Fruit fly (Drosophila melanogaster) whole organism, embryonic: ENCODE results near the gene CG14642.

Experiments used
- Adf1 ChIP-seq: fragments of 200-800 bp; sonication (Bioruptor generic); IDR thresholded peaks from 2 replicates; pipeline ENCODE4 v1.3.6; 2022; ENCODE audit warnings: missing biosample characterization, missing genetic modification characterization
- Antp ChIP-seq: fragments of 200-800 bp; sonication (Bioruptor generic); optimal IDR thresholded peaks from 3 replicates; lab custom pipeline; 2016; ENCODE audit warnings: missing biosample characterization, missing genetic modification characterization
- B-H1 ChIP-seq: fragments of 200-800 bp; sonication (Bioruptor generic); IDR thresholded peaks from 3 replicates; pipeline ENCODE4 v1.3.6; 2022; ENCODE audit warnings: missing biosample characterization, missing genetic modification characterization
- Blimp-1 ChIP-seq: fragments of 200-800 bp; sonication (Bioruptor generic); optimal IDR thresholded peaks from 3 replicates; lab custom pipeline; 2018; ENCODE audit warnings: missing biosample characterization, missing genetic modification characterization, mild to moderate bottlenecking, moderate library complexity, missing genetic modification reagents
- CG1024 ChIP-seq: fragments of 200-800 bp; sonication (Bioruptor generic); IDR thresholded peaks from 2 replicates; pipeline ENCODE4 v1.3.6; 2022; ENCODE audit warnings: missing biosample characterization, missing genetic modification characterization
- CG12769 ChIP-seq: fragments of 200-800 bp; sonication (Bioruptor generic); optimal IDR thresholded peaks from 2 replicates; lab custom pipeline; 2019; ENCODE audit warnings: missing biosample characterization, mild to moderate bottlenecking, missing genetic modification characterization, moderate library complexity
- CG13287 ChIP-seq: fragments of 200-800 bp; sonication (Bioruptor generic); IDR thresholded peaks from 2 replicates; pipeline ENCODE4 v1.3.6; 2022; ENCODE audit warnings: missing biosample characterization, missing genetic modification characterization; ENCODE audit not compliant: partially characterized antibody
- CG13624 ChIP-seq: fragments of 200-800 bp; sonication (Bioruptor generic); optimal IDR thresholded peaks from 2 replicates; lab custom pipeline; 2016; ENCODE audit warnings: missing biosample characterization, missing genetic modification characterization
- CG15479 ChIP-seq: fragments of 200-800 bp; sonication (Bioruptor generic); optimal IDR thresholded peaks from 3 replicates; lab custom pipeline; 2019; ENCODE audit warnings: missing biosample characterization, mild to moderate bottlenecking, missing genetic modification characterization, moderate library complexity
- CG15514 ChIP-seq: fragments of 200-800 bp; sonication (Bioruptor generic); optimal IDR thresholded peaks from 3 replicates; lab custom pipeline; 2017; ENCODE audit warnings: missing biosample characterization, missing genetic modification characterization, mild to moderate bottlenecking, moderate library complexity, missing genetic modification reagents
- CG17802 ChIP-seq: fragments of 200-800 bp; sonication (Bioruptor generic); optimal IDR thresholded peaks from 2 replicates; lab custom pipeline; 2018; ENCODE audit warnings: missing biosample characterization, mild to moderate bottlenecking, missing genetic modification characterization, moderate library complexity
- CG3281 ChIP-seq: fragments of 200-800 bp; sonication (Bioruptor generic); optimal IDR thresholded peaks from 3 replicates; lab custom pipeline; 2017; ENCODE audit warnings: missing biosample characterization, mild to moderate bottlenecking, missing genetic modification characterization
- CG3838 ChIP-seq: fragments of 200-800 bp; sonication (Bioruptor generic); optimal IDR thresholded peaks from 3 replicates; lab custom pipeline; 2016; ENCODE audit warnings: missing biosample characterization, missing genetic modification characterization
- CG5245 ChIP-seq: fragments of 200-800 bp; sonication (Bioruptor generic); optimal IDR thresholded peaks from 3 replicates; lab custom pipeline; 2016; ENCODE audit warnings: missing biosample characterization, missing genetic modification characterization
- CG6683 ChIP-seq: fragments of 200-800 bp; sonication (Bioruptor generic); optimal IDR thresholded peaks from 2 replicates; lab custom pipeline; 2017; ENCODE audit warnings: missing biosample characterization, mild to moderate bottlenecking, missing genetic modification characterization, missing genetic modification reagents
- CG7928 ChIP-seq: fragments of 200-800 bp; sonication (Bioruptor generic); optimal IDR thresholded peaks from 2 replicates; lab custom pipeline; 2017; ENCODE audit warnings: missing biosample characterization, mild to moderate bottlenecking, missing genetic modification characterization
- CG8388 ChIP-seq: fragments of 200-800 bp; sonication (Bioruptor generic); optimal IDR thresholded peaks from 2 replicates; lab custom pipeline; 2019; ENCODE audit warnings: missing biosample characterization, mild to moderate bottlenecking, missing genetic modification characterization, moderate library complexity
- CG9797 ChIP-seq: fragments of 200-800 bp; sonication (Bioruptor generic); optimal IDR thresholded peaks from 3 replicates; lab custom pipeline; 2018; ENCODE audit warnings: missing biosample characterization, mild to moderate bottlenecking, missing genetic modification characterization
- Deaf1 ChIP-seq: fragments of 200-800 bp; optimal IDR thresholded peaks from 3 replicates; lab custom pipeline; 2019; ENCODE audit warnings: missing biosample characterization, mild to moderate bottlenecking, missing genetic modification characterization, moderate library complexity
- Dip3 ChIP-seq: fragments of 200-800 bp; sonication (Bioruptor generic); optimal IDR thresholded peaks from 3 replicates; lab custom pipeline; 2016; ENCODE audit warnings: missing biosample characterization, missing genetic modification characterization
- Ets65A ChIP-seq: fragments of 200-800 bp; sonication (Bioruptor generic); peaks from one replicate; lab custom pipeline; 2016; ENCODE audit warnings: missing biosample characterization, missing genetic modification characterization
- Fer1 ChIP-seq: fragments of 200-800 bp; sonication (Bioruptor generic); optimal IDR thresholded peaks from 2 replicates; lab custom pipeline; 2017; ENCODE audit warnings: missing biosample characterization, mild to moderate bottlenecking, missing genetic modification characterization
- HHEX ChIP-seq: fragments of 200-800 bp; sonication (Bioruptor generic); optimal IDR thresholded peaks from 3 replicates; lab custom pipeline; 2017; ENCODE audit warnings: missing biosample characterization, mild to moderate bottlenecking, missing genetic modification characterization, missing genetic modification reagents
- Hey ChIP-seq: fragments of 200-800 bp; sonication (Bioruptor generic); optimal IDR thresholded peaks from 3 replicates; lab custom pipeline; 2018; ENCODE audit warnings: missing biosample characterization, mild to moderate bottlenecking, missing genetic modification characterization
- HmgD ChIP-seq: fragments of 200-800 bp; sonication (Bioruptor generic); optimal IDR thresholded peaks from 3 replicates; lab custom pipeline; 2016; ENCODE audit warnings: missing biosample characterization, missing genetic modification characterization
- Hmr ChIP-seq: fragments of 200-800 bp; sonication (Bioruptor generic); optimal IDR thresholded peaks from 3 replicates; lab custom pipeline; 2017; ENCODE audit warnings: mild to moderate bottlenecking, missing biosample characterization, missing genetic modification reagents, missing genetic modification characterization
- Med ChIP-seq: fragments of 200-800 bp; sonication (Bioruptor generic); peaks from one replicate; lab custom pipeline; 2016; ENCODE audit warnings: missing biosample characterization, missing genetic modification characterization, mild to moderate bottlenecking, inconsistent platforms, moderate library complexity
- Sox102F ChIP-seq: fragments of 200-800 bp; sonication (Bioruptor generic); optimal IDR thresholded peaks from 2 replicates; lab custom pipeline; 2018; ENCODE audit warnings: missing biosample characterization, mild to moderate bottlenecking, missing genetic modification characterization, moderate library complexity
- Taf1 ChIP-seq: fragments of 200-800 bp; sonication (Bioruptor generic); IDR thresholded peaks from 2 replicates; pipeline ENCODE4 v1.3.6; 2022; ENCODE audit warnings: missing biosample characterization, missing genetic modification characterization
- Trl ChIP-seq, 3 experiments: fragments of >200 bp in 2 of 3; fragments of 200-800 bp in 1 of 3; sonication (Bioruptor generic) in 1 of 3; optimal IDR thresholded peaks; 2 replicates in 1 of 3; 3 replicates in 2 of 3; lab custom pipeline; 2016 to 2017; ENCODE audit warnings: missing biosample characterization in 1 of 3, missing genetic modification characterization in 1 of 3
- Xbp1 ChIP-seq: fragments of 200-800 bp; sonication (Bioruptor generic); optimal IDR thresholded peaks from 3 replicates; lab custom pipeline; 2016; ENCODE audit warnings: missing biosample characterization, mild to moderate bottlenecking, missing genetic modification characterization
- bowl ChIP-seq: fragments of 200-800 bp; sonication (Bioruptor generic); IDR thresholded peaks from 2 replicates; pipeline ENCODE4 v1.3.6; 2022; ENCODE audit warnings: missing biosample characterization, missing genetic modification characterization
- chinmo ChIP-seq: fragments of 200-800 bp; sonication (Bioruptor generic); IDR thresholded peaks from 4 replicates; pipeline ENCODE4 v1.3.6; 2022; ENCODE audit warnings: missing biosample characterization, missing genetic modification characterization; ENCODE audit not compliant: partially characterized antibody
- ci ChIP-seq: fragments of 200-800 bp; sonication (Bioruptor generic); IDR thresholded peaks from 3 replicates; pipeline ENCODE4 v1.3.6; 2022; ENCODE audit warnings: missing biosample characterization, missing genetic modification characterization
- corto ChIP-seq: fragments of 200-800 bp; sonication (Bioruptor generic); optimal IDR thresholded peaks from 2 replicates; lab custom pipeline; 2016; ENCODE audit warnings: missing biosample characterization, mild to moderate bottlenecking, missing genetic modification characterization, moderate library complexity
- gce ChIP-seq: fragments of 200-800 bp; sonication (Bioruptor generic); IDR thresholded peaks from 3 replicates; pipeline ENCODE4 v1.3.6; 2022; ENCODE audit warnings: missing biosample characterization, missing genetic modification characterization
- kah ChIP-seq: fragments of 200-800 bp; sonication (Bioruptor generic); optimal IDR thresholded peaks from 2 replicates; lab custom pipeline; 2018; ENCODE audit warnings: missing biosample characterization, mild to moderate bottlenecking, missing genetic modification characterization
- lmd ChIP-seq: fragments of 200-800 bp; sonication (Bioruptor generic); IDR thresholded peaks from 2 replicates; pipeline ENCODE4 v1.3.6; 2022; ENCODE audit warnings: missing biosample characterization, missing genetic modification characterization
- mld ChIP-seq: fragments of 200-800 bp; sonication (Bioruptor generic); IDR thresholded peaks from 3 replicates; pipeline ENCODE4 v1.3.6; 2022; ENCODE audit warnings: missing biosample characterization, missing genetic modification characterization; ENCODE audit not compliant: partially characterized antibody
- phol ChIP-seq: fragments of 200-800 bp; sonication (Bioruptor generic); optimal IDR thresholded peaks from 3 replicates; lab custom pipeline; 2018; ENCODE audit warnings: missing biosample characterization, mild to moderate bottlenecking, missing genetic modification characterization, moderate library complexity
- shn ChIP-seq: fragments of 200-800 bp; sonication (Bioruptor generic); optimal IDR thresholded peaks from 3 replicates; lab custom pipeline; 2016; ENCODE audit warnings: missing biosample characterization, missing genetic modification characterization
- zf30C ChIP-seq: fragments of 200-800 bp; sonication (Bioruptor generic); optimal IDR thresholded peaks from 3 replicates; lab custom pipeline; 2018; ENCODE audit warnings: missing biosample characterization, mild to moderate bottlenecking, missing genetic modification characterization

Gene CG14642

DNA sequence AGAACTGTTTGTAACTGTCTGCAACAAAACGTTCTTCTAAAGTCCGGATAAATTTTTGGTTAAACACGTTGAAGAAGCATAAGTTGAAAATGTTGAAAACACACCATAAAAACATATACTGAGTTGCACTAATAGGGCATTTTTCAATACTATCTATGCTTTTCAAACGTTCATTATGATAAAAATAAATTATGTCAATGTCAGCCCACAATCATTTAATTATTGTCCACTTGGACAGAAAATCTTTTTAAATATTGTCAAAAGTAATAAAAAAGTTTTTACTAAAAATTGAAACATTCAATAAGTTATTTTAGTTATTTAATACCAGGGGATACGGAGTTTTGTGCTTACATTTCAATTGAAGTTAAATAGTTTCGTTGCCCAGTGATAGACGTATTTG, 24.0 kb upstream of the CG14642 start, which contains the start of gene CG1092:
TSS of gene CG1092 (plus strand) at position 301 of the 400 bp plus-strand sequence.
- TF ChIP-seq CG13287 (GFP tag; lab: Robert Waterston, UW) (no peak), Hmr (GFP tag; lab: Kevin White, UChicago) (no peak), gce (GFP tag; lab: Robert Waterston, UW) (no peak), B-H1 (GFP tag; lab: Robert Waterston, UW) (no peak), zf30C (no peak), shn (GFP tag; lab: Kevin White, UChicago) (no peak), CG3281 (GFP tag; lab: Kevin White, UChicago) (no peak)

DNA sequence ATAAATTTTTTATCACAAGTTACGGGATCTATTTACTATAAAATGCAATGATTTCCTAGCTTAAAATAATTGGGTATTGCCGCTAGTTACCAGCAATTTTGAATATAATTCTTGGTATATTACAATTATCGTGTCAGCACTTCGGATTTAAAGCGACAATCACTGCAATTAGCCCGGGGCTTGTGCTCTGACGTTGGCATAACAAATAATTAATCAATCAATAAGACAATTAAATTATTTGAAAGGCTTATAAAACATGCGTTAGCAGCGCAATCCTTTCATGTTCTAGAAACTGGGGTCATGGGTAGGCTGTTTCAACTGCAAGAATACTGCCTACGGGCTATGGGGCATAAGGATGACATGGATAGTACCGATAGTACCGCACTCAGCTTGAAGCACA, 14.2 kb upstream of the CG14642 start, which contains the start of gene Or82a:
TSS of gene Or82a (plus strand) at position 301 of the 400 bp plus-strand sequence.
- TF ChIP-seq Antp (no peak), Trl (optimal IDR thresholded peaks at IDR 0.05; lab: Kevin White, UChicago) (no peak), Trl (GFP tag; optimal IDR thresholded peaks at IDR 0.05; lab: Kevin White, UChicago) (no peak), Adf1 (GFP tag; lab: Robert Waterston, UW) (no peak), CG8388 (GFP tag; lab: Kevin White, UChicago) (no peak)

DNA sequence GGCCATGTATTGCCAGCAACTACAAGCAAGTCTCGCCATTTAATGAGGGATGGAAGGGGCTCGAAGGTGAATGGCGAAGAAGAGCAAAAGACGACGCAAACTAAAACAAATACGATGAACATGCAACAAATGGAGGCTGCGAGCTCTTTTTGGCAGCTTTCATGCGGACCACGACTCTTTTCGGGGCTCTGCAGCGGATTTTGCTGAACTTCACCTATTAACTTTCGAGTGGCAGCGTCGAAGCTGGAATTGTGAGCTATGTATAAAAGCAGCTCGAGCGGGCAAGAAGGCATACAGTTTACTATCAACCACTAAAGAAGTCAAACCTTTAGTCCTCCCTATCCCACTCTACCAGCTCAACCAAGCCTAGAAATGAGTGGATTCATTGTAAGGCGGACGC, 11.9 kb upstream of the CG14642 start, which contains the start of gene TwdlV:
TSS of gene TwdlV (plus strand) at position 301 of the 400 bp plus-strand sequence.
- TF ChIP-seq mld (GFP tag; lab: Robert Waterston, UW) (no peak), CG6683 (GFP tag; lab: Kevin White, UChicago) (no peak), kah (no peak), CG17802 (no peak), Med (GFP tag; lab: Kevin White, UChicago) (no peak), lmd (no peak), bowl (GFP tag; lab: Robert Waterston, UW) (no peak), CG13624 (GFP tag; lab: Kevin White, UChicago) (no peak), Sox102F (GFP tag; lab: Kevin White, UChicago) (no peak), CG3838 (GFP tag; lab: Kevin White, UChicago) (no peak), CG7928 (GFP tag; lab: Kevin White, UChicago) (no peak), phol (no peak), Taf1 (no peak), HmgD (no peak), Xbp1 (GFP tag; lab: Kevin White, UChicago) (no peak), CG5245 (GFP tag; lab: Kevin White, UChicago) (no peak)

DNA sequence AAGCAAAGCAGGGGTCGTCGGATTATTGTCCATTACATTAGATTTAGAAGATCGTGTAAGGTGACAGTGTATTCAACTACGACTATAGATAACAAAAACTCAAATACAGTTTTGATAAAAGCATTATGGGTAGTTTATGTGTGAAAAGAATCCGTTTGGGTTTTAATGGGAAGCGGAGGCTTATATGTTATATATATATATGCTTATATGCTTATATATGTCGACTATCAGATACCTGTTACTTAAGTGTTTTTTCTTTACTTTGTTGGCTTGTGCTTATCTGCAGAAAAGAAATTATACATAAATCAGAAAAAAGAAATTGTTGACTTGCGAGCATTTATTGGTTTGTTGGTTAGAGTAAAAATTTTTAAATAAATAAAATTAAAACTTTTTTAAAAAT, 10.4 kb upstream of the CG14642 start, which contains the start of gene CG14644:
TSS of gene CG14644 (minus strand) at position 101 of the 400 bp plus-strand sequence.
- TF ChIP-seq Fer1, result no peak
- TF ChIP-seq, all 482 proteins: peak for 0

DNA sequence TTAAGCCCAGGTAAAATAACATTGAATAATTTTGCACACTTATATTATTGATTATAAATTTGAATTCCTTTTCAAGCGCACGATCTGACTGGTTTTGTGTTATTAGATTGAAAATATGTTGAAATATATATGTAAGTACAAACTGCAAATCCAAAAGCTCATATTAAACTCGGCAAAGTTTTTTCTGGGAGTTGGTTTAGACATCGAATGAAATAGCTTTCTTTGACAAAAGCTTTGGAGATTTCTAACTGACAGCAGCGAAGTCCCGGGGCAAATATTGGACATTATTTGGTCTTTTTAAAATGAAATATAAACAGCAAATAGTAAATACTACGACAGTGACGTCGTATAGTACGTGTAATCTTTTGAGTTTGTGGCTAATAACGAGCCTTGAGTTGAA, 8.7 kb upstream of the CG14642 start, which contains the start of gene TwdlG:
TSS of gene TwdlG (minus strand) at position 101 of the 400 bp plus-strand sequence.
- TF ChIP-seq Med (GFP tag; lab: Kevin White, UChicago) (peak; percentile 56), corto (no peak), HHEX (GFP tag; lab: Kevin White, UChicago) (no peak), CG12769 (peak; percentile 13)

DNA sequence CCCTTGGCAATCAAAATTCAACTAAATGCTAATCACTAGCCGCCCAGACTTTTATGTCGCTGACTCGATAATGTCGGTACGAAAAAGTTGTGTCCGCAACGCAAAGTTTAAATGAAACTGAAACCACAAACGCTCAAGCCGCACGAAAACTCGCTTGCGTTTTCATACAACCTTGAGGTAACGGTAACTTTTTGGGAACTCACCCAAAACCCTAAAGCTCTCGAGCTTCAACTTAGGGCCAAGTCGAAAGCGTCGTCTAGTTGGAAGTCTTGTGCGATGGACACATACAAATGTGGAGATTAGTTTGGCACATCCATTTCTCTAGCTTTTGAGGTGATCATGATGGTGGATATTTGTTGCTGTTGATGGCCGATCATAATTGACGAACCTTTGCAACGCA, 7.4 kb upstream of the CG14642 start:
- TF ChIP-seq Ets65A (GFP tag; lab: Kevin White, UChicago) (peak; percentile 25), CG15479 (GFP tag; lab: Kevin White, UChicago) (no peak), CG1024 (no peak), Deaf1 (tag; lab: Kevin White, UChicago) (no peak), Dip3 (GFP tag; lab: Kevin White, UChicago) (no peak), CG12769 (peak; percentile 74), chinmo (GFP tag; lab: Robert Waterston, UW) (0 out of 4 replicates have a peak, but pooled peaks have one; percentile 57), CG9797 (GFP tag; lab: Kevin White, UChicago) (no peak), Hey (tag; lab: Kevin White, UChicago) (no peak), ci (GFP tag; lab: Robert Waterston, UW) (no peak), CG15514 (no peak), Blimp-1 (GFP tag; lab: Kevin White, UChicago) (peak; percentile 83), mld (GFP tag; lab: Robert Waterston, UW) (no peak)
